Fruit fly (Drosophila melanogaster) whole organism, pupa: ENCODE results near the gene CG34327.

Experiments used
- CG14655 ChIP-seq: fragments of 200-800 bp; sonication (Bioruptor generic); optimal IDR thresholded peaks from 3 replicates; lab custom pipeline; 2017; ENCODE audit warnings: mild to moderate bottlenecking, missing biosample characterization, missing genetic modification reagents, missing genetic modification characterization
- CG15710 ChIP-seq: fragments of 200-800 bp; sonication (Bioruptor generic); optimal IDR thresholded peaks from 2 replicates; lab custom pipeline; 2018; ENCODE audit warnings: missing biosample characterization, mild to moderate bottlenecking, missing genetic modification characterization, moderate library complexity
- CG32121 ChIP-seq: fragments of 200-800 bp; sonication (Bioruptor generic); IDR thresholded peaks from 2 replicates; pipeline ENCODE4 v1.3.6; 2022; ENCODE audit warnings: missing biosample characterization, missing genetic modification characterization
- CG34367 ChIP-seq: fragments of 200-800 bp; sonication (Bioruptor generic); optimal IDR thresholded peaks from 2 replicates; lab custom pipeline; 2018; ENCODE audit warnings: missing biosample characterization, mild to moderate bottlenecking, missing genetic modification characterization
- CG8159 ChIP-seq: fragments of 200-800 bp; sonication (Bioruptor generic); optimal IDR thresholded peaks from 3 replicates; lab custom pipeline; 2018; ENCODE audit warnings: missing biosample characterization, mild to moderate bottlenecking, missing genetic modification characterization, moderate library complexity
- CG8301 ChIP-seq: fragments of 200-800 bp; sonication (Bioruptor generic); optimal IDR thresholded peaks from 2 replicates; lab custom pipeline; 2018; ENCODE audit warnings: missing biosample characterization, mild to moderate bottlenecking, missing genetic modification characterization
- EcR ChIP-seq: fragments of 200-800 bp; sonication (Bioruptor generic); optimal IDR thresholded peaks from 3 replicates; lab custom pipeline; 2019; ENCODE audit warnings: missing biosample characterization, missing genetic modification characterization, mild to moderate bottlenecking, moderate library complexity, missing genetic modification reagents
- Ets98B ChIP-seq: fragments of 200-800 bp; sonication (Bioruptor generic); IDR thresholded peaks from 2 replicates; pipeline ENCODE4 v1.3.6; 2022; ENCODE audit warnings: missing biosample characterization, missing genetic modification characterization
- Snoo ChIP-seq: fragments of 200-800 bp; sonication (Bioruptor generic); optimal IDR thresholded peaks from 3 replicates; lab custom pipeline; 2017; ENCODE audit warnings: missing biosample characterization, mild to moderate bottlenecking, missing genetic modification characterization, inconsistent platforms
- fd96Ca ChIP-seq: fragments of 200-800 bp; sonication (Bioruptor generic); IDR thresholded peaks from 3 replicates; pipeline ENCODE4 v1.3.6; 2022; ENCODE audit warnings: missing biosample characterization, missing genetic modification characterization

CG34327 gene

dm6 chrX:17174115-17174514 lies 49.5 kb downstream of the CG34327 start:
- no peak for TF ChIP-seq EcR (GFP tag; lab: Kevin White, UChicago)
- TF ChIP-seq CG8159 (tag; lab: Kevin White, UChicago) = no peak
- TF ChIP-seq CG34367 (tag; lab: Kevin White, UChicago) = no peak
- TF ChIP-seq Ets98B = peak; percentile 32; the same call in 1 of the 2 replicates
- peak; percentile 35; the same call in 1 of the 3 replicates for TF ChIP-seq fd96Ca (GFP tag; lab: Robert Waterston, UW)
- TF ChIP-seq CG15710 = no peak
- peak; percentile 16 for TF ChIP-seq CG8301 (tag; lab: Kevin White, UChicago)
- no peak for TF ChIP-seq Snoo (tag; lab: Kevin White, UChicago)
- TF ChIP-seq CG14655 (GFP tag; lab: Kevin White, UChicago) = peak; percentile 37
- peak; percentile 59 for TF ChIP-seq CG32121
